Worm (Caenorhabditis elegans) whole organism, L4/young adult: ENCODE results near the gene rgs-5.
A peak's percentile ranks its signal among the peaks of the same experiment; 100 is the strongest.

ENCODE experiments used
- W03F9.2 ChIP-seq: fragments of 150-350 bp; optimal IDR thresholded peaks from 2 replicates; lab custom pipeline; 2014; ENCODE audit warnings: missing biosample characterization, missing genetic modification characterization
- dao-5 ChIP-seq: sonication (generic microtip); optimal IDR thresholded peaks from 2 replicates; lab custom pipeline; 2016; ENCODE audit warnings: missing genotype, missing genetic modification characterization, moderate library complexity, missing compliant biosample characterization
- him-1 ChIP-seq: sonication (generic microtip); optimal IDR thresholded peaks from 2 replicates; lab custom pipeline; 2016; ENCODE audit warnings: missing genotype, missing genetic modification reagents, missing genetic modification characterization, missing compliant biosample characterization

The rgs-5 gene

DNA sequence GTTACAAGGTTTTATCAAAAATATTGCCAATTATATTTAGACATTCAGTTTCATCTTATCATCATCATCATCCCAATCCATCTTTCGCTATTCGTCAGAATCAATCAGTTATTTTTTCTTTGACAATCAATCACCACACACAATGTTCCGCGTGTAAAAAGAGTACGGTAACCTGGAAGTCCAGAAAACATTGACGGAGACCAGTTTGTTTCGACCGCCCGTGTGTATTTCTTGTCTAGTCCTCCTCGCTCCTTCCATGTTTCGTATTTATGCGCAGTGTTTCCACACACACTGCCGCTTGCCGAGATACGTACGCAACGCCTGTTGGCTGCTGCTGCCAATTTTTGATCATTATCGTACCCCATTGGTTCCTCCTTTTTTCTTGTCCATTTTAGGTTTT is 12.3 kb downstream of the rgs-5 start:
- TF ChIP-seq dao-5 (no peak), him-1 (no peak), W03F9.2 (tag; lab: Kevin White, UChicago) (no peak)

DNA sequence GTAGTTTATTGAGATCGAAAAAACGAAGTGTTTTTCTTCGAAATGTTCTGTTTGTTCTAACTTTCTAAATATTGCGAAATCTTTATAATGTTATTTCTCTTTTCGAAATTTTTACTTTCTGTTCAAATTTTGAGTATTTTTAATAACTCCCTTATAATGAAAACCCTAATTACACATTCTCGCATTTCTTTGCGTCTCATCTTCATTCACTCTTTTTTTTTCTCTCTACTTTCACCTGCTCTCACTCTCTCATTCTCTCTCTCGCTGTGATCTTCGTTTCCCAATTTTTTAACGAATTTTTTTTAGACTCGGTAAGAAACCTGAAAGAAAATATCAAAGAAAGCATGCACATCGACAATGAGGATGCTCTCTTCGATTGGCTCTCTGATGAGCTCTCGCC is 12.9 kb downstream of the rgs-5 start, which contains the start of gene rbm-26:
TSS of gene rbm-26 (plus strand) at position 301 of the 400 bp plus-strand sequence.
- TF ChIP-seq dao-5: no peak
- TF ChIP-seq him-1: no peak
- no peak for TF ChIP-seq W03F9.2 (tag; lab: Kevin White, UChicago)

DNA sequence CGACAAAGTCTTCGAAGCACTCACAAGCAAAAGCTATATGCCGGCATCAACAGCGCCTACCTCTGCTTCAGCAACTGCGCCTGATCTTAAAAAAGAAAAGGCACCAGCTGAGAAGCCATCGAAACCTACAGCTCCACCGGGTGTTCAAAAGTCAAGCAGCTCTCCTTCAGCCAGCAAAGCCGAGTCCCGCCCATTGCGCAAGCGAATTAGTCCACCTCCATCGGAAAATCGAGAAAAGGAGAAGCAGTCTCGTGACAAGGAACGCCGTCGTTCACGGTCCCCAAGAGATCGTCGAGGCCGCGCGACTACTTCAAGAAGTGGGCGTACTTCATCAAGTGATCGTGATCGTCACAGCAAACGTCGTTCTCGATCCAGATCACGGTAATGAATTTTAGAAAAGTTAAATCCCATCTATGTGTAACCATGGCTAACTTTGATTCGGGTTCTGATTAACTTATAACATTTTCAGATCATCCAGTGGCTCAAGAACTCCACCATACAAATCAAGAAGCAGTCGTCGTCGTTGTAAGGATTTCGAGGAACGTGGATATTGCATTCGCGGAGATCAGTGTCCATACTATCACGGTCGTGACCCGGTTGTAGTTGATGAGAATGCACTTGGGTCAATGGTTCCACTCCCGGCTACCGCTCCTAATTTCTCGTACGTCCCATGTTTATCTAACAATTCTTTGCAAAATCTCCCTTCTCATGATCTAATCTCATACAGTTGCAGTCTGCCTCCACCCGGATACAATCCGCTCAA is 13.7 kb downstream of the rgs-5 start:
- TF ChIP-seq dao-5 (no peak), him-1 (no peak), W03F9.2 (tag; lab: Kevin White, UChicago) (no peak)

DNA sequence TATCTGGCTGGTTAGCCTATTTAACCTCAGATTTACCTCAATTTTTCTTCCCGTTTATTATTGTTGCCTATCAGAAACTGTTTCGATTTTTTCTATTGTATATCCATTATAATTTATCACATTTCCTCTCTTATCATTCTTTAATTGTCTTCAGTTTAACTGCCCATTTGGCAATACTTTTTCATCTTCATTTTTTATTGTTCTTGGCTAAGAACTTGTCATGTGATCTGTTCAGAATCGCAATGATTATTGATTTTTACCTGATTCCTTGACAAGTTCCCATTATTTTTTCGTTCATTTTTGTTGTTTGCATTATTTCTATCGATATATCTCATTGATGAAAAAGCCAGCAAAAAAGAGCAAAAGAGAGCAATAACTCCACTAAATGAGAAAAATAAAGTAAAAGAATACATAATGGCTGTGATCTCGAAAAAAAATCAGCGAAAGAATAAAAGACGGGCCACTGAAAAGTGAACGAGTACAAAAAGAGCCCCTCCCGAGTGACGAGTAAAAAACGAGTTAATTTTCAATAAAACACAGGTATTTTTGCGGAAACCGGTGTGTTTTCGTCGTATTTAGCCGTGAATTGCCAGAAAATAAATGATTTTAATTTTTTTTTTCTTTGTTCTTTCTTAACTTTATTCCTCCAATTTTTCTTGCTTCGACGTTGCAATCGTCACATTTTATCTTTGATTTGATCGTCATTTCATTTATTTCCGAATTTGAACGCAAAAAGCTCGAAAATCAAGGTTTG is 16.1 kb downstream of the rgs-5 start, which contains the start of gene arf-1:
TSS of gene arf-1 (plus strand) at position 657 of the 754 bp plus-strand sequence.
- no peak for TF ChIP-seq him-1
- TF ChIP-seq dao-5: no peak
- no peak for TF ChIP-seq W03F9.2 (tag; lab: Kevin White, UChicago)

DNA sequence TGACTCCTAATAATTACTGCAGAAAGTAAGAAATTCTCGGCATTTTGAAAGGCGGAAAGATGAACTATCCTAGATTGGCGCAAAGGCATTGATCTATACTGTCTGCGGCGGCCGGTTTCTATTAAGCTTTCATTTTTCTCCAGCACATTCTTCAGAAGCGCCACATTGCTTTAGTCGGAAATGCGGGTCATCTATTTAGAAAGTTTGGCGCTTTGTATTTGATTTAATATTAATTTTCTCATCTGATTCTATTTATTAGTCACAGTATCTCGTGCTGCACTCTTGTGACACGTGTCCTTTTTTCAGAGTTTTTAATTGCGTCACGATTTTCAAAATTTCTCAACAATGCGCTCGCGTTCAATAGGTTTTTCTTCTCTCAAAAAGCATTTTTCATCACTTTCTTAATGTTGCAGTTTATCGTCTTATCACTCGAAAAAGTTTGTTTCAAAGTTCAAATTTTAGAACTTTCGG is 16.7 kb downstream of the rgs-5 start:
- TF ChIP-seq W03F9.2 (tag; lab: Kevin White, UChicago): no peak
- no peak for TF ChIP-seq dao-5
- no peak for TF ChIP-seq him-1

DNA sequence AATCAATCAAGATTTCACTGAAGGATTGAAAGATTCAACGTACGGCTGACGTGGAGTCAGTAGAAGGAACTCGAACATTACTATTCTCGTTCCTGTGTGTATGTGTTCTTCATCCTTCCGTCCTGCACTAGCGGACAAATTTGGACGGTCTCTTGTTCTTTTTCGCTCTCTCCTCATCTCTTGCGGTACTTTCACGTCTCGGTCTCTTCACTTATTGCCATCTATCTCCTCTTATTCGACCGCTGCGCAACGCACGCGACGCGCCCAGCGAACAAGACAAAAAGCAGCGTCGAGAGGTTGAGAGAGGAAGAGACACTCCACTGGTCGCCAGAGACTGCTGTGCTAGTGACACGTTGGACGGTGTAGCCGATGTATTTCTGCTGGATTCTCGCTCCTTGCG is 17.1 kb downstream of the rgs-5 start:
- TF ChIP-seq him-1: peak; percentile 25
- TF ChIP-seq W03F9.2 (tag; lab: Kevin White, UChicago): peak; percentile 1
- no peak for TF ChIP-seq dao-5

DNA sequence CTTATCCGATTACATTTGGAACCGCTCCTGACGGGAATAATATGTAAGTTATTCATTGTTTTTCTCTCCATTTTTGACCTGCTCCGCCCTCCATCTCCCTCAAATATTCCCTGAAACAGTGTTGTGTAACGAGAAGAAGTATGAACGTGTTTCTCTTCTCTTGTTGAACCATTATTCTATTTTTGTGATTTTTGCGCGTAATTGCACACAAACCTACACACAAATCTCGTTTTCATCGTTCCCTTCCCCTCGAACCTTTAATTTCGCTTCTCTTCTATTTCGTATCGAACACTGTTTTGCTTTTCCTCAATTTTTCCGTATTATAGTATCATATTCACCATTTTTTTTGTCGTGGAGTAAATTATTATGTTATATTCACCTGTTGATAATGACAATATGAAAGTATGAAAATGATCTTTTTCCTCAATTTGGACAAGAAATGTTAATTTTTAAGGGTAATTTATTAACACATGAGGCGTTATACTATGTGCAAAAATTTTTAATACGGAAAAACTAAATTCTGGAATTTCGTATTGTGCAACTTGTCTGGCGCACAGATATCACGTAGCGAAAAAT is 18.9 kb downstream of the rgs-5 start:
- TF ChIP-seq W03F9.2 (tag; lab: Kevin White, UChicago): no peak
- no peak for TF ChIP-seq him-1
- TF ChIP-seq dao-5: no peak

DNA sequence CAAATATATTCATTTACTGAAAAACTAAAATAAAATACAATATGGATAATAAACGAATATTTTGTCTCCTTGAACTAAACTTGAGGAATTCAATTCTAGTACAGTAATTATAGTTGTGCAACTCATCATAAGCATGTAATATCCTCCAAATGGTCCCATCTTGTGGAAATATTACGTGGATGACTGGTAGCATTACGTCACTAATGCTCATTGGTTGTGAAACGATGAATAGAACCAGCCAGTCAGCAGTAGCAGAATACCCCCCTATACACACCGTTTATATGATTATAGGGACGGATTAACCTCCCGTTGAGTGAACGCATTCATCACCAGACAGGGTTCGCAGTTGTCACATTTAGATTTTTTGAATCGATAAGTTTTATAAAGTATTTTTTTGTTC is 20.0 kb downstream of the rgs-5 start:
- TF ChIP-seq him-1 (no peak), W03F9.2 (tag; lab: Kevin White, UChicago) (no peak), dao-5 (no peak)

DNA sequence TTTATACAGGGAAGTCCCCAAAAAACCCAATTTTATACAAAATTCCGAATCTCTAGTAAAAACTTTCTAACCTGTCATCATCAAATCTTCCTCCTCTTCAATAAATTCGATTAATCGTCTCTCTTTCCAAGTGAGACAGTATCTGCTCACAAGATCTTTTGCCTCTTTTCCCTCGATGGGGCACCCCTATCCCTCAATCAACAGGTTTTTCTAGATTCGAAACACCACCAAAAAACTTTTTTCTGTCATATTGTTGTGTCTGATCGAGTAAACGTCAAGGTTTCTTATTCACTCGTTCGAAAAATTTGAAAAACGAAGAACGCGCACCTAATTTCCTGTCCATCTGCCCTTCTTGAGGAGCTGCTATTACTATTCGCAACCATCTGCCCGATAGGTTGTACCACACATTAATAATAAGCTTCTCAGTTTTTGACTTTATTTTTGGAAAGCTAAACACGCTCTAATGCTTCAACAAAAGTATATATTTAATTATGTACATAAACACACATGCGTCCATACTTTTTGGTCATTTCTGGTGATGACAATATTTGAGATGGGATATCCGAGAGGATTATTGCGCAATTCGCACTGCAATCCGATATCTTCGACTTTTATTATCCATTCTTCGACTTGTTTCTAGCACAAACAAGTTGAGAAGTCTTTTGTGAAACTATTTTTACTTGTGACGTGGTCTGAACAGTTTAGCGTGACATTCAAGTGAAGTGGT is 20.9 kb downstream of the rgs-5 start:
- no peak for TF ChIP-seq W03F9.2 (tag; lab: Kevin White, UChicago)
- no peak for TF ChIP-seq dao-5
- TF ChIP-seq him-1: no peak

DNA sequence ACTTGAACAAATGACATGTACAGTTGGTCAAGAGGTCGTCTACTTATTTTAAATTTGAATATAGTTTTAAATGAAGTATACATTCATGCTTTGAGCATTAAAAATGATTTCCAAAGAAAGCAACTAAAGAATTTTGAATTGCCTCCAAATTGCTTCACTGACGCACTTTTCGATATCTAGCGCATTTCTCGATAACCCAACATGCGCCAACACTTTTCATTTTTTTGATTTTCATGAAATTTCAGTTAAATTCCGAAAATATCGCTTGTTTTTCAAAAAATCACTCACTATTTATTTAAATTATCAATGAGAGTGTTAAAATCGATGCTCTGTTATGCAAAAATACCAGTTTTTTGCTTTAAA is 21.5 kb downstream of the rgs-5 start:
- TF ChIP-seq dao-5 (no peak), W03F9.2 (tag; lab: Kevin White, UChicago) (no peak), him-1 (no peak)

DNA sequence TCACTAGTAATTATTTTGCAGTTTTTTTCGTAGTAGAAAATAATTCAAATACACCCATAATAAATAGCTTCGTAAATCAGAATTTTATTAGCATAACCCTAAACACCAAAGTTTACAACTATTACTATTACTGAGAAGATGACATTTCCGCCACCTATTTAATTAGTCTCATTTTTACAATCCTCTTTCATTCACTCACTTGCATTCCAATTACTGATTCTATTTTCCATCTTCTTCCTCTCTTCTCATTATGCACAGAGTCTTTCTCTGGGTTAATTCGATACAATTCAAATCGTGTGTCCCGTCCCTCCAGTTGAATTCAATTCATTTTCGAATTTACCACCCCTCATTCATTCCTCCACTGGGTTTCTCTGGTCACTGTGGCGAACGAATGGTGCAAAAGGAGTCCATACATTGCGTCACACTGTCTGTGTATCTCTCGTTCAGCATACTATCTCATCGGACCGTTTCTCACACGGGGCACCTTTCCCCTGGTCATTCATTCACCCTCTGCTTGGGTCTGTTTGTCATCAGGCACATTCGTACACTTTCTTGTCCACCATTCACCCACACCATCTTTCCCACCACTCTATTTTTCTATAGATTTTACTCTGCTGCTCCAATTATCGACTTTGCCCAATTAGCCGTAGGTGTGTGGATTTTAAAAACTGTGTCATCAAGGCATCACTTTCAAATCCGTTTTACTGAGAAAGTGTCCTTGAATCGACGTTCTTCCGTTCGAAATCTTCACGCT is 22.1 kb downstream of the rgs-5 start:
- no peak for TF ChIP-seq him-1
- TF ChIP-seq dao-5: no peak
- TF ChIP-seq W03F9.2 (tag; lab: Kevin White, UChicago): no peak

DNA sequence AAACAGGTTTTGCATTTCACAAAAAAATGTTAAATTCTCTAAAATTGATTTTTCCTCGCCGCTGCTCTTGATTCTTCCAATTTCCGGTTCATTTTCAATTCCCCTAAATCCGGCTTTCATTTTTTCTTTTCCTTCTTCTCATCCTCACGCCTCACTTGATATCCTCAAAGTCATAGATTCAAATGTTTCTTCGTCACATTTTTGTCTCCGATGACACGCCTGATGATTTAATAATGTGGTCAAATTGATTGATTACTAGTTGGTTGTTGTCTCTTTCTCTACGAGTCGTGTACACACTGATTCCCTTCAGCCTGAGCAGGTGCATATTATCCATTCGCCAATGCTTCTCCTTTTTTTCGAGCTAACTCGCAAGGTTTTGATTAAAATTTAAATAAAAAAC is 23.1 kb downstream of the rgs-5 start:
- TF ChIP-seq him-1 (no peak), dao-5 (no peak)

DNA sequence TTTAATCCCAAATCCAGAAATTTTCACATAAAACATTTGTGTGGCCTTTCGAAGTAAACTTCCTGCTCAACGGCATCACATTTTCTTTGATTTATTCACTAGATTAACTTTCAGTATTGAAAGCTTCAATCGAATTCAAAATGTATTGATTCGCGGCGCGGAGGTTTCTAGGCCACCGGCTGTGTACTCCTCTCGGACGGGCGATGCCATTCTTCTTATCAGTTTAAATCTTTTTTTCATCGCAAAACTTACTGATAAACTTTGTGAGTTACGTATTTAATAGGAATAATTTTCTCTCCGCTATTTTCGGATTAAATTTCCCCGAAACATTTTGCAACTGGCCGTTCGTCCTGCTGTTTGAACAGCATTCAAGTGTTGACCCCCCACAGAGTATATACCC is 23.5 kb downstream of the rgs-5 start:
- TF ChIP-seq dao-5 (no peak), W03F9.2 (tag; lab: Kevin White, UChicago) (peak; percentile 76)

DNA sequence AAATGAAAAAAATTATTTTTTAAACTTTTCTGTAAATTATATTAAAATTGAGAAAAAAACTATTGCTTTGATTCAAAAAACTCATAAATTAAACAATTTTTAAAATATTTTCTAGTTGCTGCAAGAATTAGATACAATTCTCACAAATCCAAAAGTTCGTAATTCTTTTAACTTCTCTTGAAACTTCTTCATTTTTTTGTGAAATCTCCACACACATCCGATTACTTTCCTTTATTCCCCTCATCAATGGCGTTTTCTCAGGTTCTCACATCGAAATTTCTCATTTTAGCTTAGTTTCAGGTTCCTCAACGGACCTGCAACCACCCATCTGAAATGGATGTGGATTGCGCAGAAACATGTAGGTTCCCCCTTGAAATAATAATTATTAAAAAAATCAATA is 24.2 kb downstream of the rgs-5 start, which contains the start of gene wrm-1:
TSS of gene wrm-1 (plus strand) at position 301 of the 400 bp plus-strand sequence.
- no peak for TF ChIP-seq dao-5
- TF ChIP-seq W03F9.2 (tag; lab: Kevin White, UChicago): no peak
- TF ChIP-seq him-1: no peak
